Worm (Caenorhabditis elegans) whole organism, L2 larva: ENCODE results near the gene K06A9.2.

Experiments
- elt-3 ChIP-seq: sonication (generic microtip); optimal IDR thresholded peaks from 2 replicates; lab custom pipeline; 2017; ENCODE audit warnings: missing biosample characterization, missing genetic modification characterization
- unc-39 ChIP-seq: fragments of 150-350 bp; optimal IDR thresholded peaks from 2 replicates; lab custom pipeline; 2014; ENCODE audit warnings: missing biosample characterization, missing genetic modification characterization
- ztf-11 ChIP-seq: sonication (generic microtip); optimal IDR thresholded peaks from 2 replicates; lab custom pipeline; 2017; ENCODE audit warnings: missing biosample characterization, missing genetic modification characterization

DNA sequence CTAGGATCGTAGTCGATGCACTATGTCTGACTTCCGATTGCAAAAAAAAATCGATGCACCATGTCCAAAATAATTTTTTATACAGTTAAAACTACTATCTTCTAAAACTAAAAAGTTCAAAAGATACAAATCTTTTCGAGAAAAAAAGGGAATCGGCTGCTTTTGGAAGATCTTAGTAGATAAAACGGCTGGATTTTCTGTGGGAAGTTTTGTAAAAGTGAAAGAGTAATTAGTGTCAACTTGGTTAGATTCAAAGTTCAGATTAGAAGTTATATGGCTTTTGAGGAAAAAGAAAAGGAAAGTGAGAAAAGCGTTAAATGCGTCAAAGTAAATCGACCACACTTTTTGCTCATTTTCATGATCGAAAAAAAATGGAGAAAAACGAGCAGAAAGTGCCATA is 50.9 kb downstream of the K06A9.2 start:
- TF ChIP-seq unc-39 (tag; lab: Kevin White, UChicago): no peak
- TF ChIP-seq elt-3 (tag; lab: Kevin White, UChicago): no peak
- TF ChIP-seq ztf-11 (tag; lab: Kevin White, UChicago): no peak
